Fruit fly (Drosophila melanogaster): ENCODE data around the gene modSP.

The modSP gene

DNA sequence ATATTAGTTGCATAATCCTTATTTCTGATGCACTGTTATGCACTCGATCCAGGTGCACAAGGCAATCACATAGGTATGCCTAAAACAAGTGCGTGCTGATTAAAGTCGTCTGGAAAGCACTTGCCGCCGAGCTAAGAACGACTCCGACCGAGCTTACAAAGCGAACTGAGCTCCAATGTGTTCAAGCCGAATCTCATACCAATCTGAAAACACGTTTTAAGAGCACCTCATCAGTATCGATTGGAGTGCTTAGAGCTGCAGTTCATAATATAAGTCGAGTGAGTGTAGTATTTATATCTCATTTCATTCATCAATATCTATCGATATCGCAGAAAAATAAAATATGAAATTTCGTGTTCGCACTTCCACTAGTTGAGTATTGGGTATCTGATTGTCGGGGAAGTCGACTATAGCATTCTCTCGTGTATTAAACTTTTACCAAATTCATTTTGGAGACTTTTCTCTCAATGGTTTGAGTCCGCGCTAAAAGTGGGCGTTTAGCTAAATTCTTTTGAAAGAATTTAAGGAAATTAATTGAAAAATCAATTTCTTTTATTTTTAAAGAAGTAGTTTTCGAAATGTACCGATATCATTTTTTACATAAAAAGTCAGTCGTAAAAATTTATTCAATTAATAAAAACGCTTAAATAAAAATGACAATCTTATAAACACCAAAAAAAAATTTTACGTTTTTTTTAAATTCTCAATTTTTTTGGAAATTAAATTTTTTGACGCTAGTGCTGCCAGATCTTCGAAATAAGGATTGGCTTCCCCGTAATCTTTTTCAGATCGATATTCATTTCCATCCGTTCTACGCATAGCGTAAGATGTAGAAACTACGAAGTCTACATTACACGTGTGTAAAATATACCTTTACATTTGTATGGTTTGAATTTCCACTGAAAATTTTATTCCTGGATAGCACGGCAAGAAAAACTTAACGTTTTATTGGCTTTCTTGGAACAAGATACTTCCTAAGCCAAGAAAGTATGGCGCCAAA is at the start of gene modSP:
TSS of gene modSP (minus strand) at position 169 of the 1,000 bp plus-strand sequence.
- no peak for TF ChIP-seq CG17801 (GFP tag; optimal IDR thresholded peaks at IDR 0.05; ENCODE audit: partially characterized antibody)

DNA sequence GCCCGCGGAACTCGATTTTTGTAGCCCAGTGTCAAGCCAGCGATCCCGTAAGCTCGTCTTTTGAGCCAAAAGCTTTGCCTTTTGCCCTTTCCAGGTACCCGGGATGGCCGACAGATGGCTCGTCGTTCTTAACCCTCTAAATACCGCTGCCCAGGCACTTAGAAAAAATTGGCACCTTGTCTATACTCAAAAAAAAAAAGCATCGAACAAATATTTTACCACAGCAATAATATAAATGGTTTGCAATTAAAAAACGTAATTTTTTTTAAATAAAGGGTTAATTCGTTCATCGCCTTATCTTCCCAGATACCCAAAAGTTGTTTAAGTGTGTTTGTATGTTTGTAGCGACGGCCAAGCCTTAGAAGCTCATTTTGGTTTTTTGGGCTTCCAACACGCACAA is 48.8 kb upstream of the modSP start:
- TF ChIP-seq CG17801 (GFP tag; optimal IDR thresholded peaks at IDR 0.05; ENCODE audit: partially characterized antibody) = no peak

DNA sequence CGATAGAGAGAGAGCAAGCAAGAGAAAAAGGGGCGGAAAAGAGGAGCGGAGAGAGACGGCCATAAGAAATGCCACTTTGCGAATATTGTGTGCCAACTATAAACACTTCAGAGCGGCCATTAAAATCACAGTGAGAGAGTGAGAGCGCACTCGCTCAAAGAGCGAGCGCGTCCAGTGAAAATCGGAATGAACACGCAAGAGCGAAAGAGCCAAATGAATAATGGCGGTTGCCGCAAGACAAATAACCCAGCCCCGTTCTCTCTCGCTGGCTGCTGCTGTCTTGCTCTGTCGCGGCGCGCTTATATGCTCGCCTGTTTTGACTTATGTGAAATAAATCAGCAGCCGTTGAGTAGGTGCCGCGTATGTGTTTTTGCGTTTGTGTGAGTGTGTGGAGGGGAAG is 47.3 kb upstream of the modSP start:
- TF ChIP-seq CG17801 (GFP tag; optimal IDR thresholded peaks at IDR 0.05; ENCODE audit: partially characterized antibody) = no peak

DNA sequence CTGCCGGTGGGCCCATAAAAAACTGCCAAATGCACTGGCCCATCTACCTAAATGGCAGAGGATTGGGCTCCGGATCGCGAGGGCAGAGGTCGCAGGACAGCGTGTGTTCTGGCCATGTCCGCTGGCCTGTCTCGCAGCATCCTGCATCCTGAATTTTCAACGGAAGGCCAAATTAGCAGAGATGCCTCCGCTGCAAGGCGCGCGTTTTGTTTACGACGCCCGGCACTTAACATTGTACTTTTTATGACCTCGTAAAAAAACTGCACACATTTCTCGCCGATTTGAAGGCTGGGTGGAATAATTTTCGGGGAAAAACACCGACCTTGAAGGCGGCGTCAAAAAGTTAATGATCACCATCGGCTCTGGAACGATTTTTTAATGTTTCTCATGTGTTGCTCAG is 45.5 kb upstream of the modSP start:
- TF ChIP-seq CG17801 (GFP tag; optimal IDR thresholded peaks at IDR 0.05; ENCODE audit: partially characterized antibody) = no peak

DNA sequence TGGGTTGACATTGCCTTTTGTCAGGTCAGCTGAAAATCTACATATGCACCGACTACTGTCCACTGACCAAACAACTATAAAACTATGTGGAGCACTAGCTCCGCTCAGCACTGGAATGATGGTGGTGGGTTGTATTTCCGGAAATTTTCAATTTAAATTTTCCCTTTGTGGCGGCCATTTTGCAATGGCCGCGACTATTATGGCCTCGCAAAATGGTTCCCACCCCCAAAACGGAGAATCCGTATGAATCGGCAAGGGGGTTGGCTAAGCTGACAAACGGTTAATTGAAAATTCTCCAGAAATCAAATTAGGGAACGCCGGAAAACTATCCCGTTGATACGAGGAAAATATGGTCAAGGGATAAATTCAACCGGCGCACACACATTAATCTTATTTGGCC is 27.4 kb upstream of the modSP start:
- no peak for TF ChIP-seq CG17801 (GFP tag; optimal IDR thresholded peaks at IDR 0.05; ENCODE audit: partially characterized antibody)

DNA sequence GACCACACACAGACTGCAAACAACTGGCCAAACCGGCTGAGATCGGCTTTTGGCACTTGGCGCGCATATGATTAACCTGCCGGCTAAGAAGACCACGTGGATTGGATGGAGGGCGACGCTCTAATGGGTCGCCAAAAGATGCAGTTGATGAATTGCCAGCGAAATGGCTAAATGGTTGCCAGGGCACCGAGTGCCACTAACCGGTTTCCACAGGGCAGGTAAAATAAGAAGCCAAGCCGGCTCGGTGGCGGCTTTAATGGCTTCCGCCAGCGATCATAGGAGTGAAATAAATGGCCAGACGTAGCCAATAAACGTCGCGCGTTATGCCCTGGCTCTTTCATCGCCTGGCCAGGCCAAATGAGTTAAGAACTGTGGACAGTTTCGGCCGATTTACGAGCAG is 22.5 kb upstream of the modSP start:
- no peak for TF ChIP-seq CG17801 (GFP tag; optimal IDR thresholded peaks at IDR 0.05; ENCODE audit: partially characterized antibody)

DNA sequence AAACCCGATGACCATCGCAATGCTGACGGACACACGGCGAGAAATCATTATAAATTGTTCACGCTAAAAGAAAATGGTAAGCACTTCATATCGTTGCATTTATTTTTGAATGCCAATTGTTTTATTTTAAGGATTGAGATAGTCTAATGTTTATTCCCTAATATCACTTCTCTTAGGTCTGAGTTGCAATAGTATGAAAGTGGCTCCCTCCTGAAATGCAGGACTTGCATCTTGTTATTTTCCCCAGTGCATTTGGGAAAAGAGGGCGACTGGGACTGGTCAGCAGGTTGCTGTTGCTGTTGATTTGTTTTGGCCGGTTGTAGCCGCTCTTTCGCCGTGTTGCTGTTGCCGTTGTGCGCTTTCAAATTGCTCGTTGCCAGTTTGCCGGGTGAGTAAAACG is 21.1 kb upstream of the modSP start:
- no peak for TF ChIP-seq CG17801 (GFP tag; optimal IDR thresholded peaks at IDR 0.05; ENCODE audit: partially characterized antibody)

DNA sequence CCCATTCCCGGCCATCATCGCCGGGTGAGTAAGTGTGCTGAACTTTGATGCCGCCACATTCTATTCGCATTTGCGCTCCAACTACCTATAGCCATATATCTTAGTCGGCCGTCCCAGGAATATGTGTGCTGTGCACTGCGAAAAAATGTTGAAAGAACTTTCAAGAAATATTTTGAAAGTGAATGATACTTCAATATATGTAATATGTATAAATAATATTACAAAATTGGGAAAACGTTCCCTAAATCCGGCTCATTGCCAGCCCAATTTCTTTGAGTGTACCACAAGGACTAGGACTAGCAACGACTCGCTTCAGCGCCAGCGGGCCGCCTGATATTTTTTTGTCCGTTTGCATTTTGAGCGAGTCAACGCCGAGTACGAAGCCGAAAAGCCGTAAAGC is 17.7 kb upstream of the modSP start:
- no peak for TF ChIP-seq CG17801 (GFP tag; optimal IDR thresholded peaks at IDR 0.05; ENCODE audit: partially characterized antibody)

DNA sequence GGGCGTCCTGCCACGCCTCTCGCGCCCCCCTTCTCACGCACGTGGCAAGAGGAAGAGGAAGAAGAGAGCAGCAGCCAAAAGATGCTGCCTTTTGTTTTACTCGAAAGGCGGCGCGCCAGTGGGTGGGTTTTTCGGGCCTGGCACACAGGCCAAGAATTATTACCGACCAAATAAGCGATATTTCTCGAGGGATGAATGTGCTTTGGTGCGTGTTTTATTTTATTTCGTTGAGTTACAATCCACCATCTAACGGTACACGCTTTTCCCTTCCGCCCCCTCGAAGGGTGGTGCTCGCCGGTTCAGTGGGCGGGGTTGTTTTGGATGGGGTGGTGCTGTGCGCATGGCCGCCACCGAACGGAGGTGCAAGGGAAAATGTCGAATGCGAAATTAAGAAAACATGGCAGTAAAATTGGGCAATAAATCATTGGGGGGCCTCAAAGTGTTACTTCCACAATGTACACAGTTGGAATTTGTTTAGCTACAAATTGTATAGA is 16.8 kb upstream of the modSP start:
- TF ChIP-seq CG17801 (GFP tag; optimal IDR thresholded peaks at IDR 0.05; ENCODE audit: partially characterized antibody) = no peak

DNA sequence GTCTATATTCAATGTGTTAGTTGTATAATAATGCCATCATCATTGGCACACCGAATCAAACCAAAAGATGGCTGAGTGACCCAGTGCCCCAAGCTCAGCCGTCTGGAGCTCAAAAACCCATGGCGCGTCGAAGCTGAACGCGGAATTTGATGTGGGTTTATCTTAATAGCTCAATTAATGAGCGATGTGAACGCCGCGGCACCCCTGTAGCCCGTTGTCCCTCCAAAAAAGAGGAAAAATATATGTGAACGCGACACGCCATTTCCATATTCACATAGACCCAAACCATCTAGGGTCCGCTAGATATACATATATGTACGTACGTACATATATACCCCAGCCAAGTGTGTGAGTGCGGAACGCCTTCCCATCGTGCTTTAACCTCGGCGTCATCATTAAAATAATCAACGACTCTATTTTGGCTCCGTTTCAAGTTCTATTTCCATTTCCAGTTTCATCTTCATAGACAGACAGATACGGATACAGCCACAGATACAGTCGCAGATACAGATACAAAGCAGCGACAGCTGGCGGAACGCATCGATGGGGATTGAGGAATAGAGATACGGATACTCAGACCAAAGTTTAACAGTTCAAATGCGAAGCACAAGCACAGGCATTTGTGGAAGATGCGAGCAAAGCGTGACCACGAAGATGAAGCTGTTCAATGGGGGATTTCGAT is 8.8 kb upstream of the modSP start:
- TF ChIP-seq CG17801 (GFP tag; optimal IDR thresholded peaks at IDR 0.05; ENCODE audit: partially characterized antibody) = no peak

DNA sequence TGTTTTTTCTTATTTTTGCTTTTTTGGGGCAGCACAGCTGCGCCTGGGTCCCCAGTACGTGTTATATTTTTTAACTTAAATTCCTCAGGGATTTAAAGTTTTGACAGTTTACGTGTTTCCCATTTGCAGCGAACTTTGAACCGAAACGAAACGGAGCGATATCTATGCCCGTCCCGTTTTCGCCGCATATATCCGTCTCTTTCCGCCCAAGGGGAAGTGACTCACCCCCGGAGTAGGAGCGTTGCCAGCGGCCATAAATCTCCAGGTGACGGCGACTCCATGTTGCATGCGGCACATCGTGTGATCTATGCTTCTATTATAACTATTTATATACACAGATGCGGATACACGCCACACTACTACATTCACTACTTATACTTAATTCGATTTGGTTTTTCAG is 6.2 kb upstream of the modSP start:
- TF ChIP-seq CG17801 (GFP tag; optimal IDR thresholded peaks at IDR 0.05; ENCODE audit: partially characterized antibody) = no peak

DNA sequence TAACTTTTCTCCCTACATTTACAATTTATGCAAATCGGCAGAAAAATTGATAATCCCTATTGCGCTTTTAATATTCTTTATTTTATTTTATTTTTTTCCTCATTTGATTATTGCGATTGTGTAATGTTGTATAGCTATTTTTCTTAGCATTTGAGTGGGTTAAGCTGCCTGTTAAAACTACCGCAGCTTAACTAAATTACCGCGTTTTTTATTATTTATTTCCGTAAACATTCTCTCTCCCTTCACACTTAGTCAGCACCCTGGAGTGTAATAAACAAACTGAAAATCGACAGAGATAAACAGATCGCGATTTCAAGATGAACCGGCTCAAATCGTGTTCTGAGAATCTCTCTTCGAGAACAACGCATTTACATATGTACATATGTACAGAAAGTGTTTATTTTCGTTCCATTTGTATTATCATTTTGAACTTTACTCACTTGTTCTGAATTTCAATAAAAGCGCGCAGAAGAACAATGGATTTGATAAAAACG is 415 bp downstream of the modSP start:
- TF ChIP-seq CG17801 (GFP tag; optimal IDR thresholded peaks at IDR 0.05; ENCODE audit: partially characterized antibody) = no peak

DNA sequence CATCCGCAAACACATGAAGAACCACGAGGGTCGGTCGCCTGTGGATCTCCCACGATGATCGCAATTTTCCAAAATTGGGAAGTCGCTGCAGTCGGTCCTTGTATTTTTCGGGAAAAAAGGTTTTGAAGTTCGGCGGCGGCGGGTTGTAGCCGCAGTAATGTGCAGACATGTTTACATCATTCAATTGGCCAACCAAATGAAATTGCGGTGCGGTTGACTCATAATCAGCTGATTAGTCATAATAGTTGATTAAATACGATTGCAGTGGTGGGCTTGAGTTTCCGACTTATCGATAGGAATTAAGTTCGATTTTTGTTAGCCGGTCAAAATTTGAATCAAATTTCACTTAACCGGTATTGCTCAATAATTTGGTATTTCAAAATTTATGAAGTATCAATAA is 3.4 kb downstream of the modSP start, which contains the start of gene CG14907:
TSS of gene CG14907 (minus strand) at position 229 of the 400 bp plus-strand sequence.
- TF ChIP-seq CG17801 (GFP tag; optimal IDR thresholded peaks at IDR 0.05; ENCODE audit: partially characterized antibody) = peak; percentile 37

DNA sequence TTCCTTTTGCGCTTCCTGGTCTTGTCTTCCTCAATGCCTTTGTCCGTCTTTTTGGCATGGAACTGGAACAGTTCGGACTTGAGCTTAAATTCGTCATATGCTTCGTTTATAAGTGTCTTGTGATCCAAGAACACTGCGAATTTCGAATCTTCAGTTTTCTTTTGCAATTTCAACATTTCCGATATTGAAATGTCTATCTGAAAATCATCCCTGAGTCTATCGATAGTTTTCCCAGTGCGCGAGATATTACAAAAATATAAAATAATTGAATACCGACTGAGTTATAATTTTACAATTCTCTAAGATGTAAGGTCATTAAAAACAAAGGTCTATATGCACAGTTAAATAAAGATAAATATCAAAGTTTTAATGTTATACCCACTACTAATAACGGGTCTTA is 4.5 kb downstream of the modSP start, which contains the start of gene Mettl4:
TSS of gene Mettl4 (minus strand) at position 208 of the 400 bp plus-strand sequence.
- TF ChIP-seq CG17801 (GFP tag; optimal IDR thresholded peaks at IDR 0.05; ENCODE audit: partially characterized antibody) = no peak

DNA sequence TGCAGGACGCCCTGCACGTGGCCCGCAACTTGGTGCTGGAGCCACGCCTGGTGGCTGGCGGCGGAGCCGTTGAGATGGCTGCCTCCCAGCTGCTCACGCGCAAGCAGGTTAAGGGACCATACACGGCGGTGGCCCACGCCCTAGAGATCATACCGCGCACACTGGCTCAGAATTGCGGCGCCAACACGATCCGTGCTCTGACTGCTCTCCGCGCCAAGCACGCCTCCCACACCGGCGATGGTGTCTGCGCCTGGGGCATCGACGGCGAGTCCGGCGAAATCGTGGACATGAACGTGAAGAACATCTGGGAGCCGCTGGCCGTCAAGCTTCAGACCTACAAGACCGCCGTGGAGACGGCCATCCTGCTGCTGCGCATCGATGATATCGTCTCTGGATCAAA is 6.2 kb downstream of the modSP start:
- no peak for TF ChIP-seq CG17801 (GFP tag; optimal IDR thresholded peaks at IDR 0.05; ENCODE audit: partially characterized antibody)

DNA sequence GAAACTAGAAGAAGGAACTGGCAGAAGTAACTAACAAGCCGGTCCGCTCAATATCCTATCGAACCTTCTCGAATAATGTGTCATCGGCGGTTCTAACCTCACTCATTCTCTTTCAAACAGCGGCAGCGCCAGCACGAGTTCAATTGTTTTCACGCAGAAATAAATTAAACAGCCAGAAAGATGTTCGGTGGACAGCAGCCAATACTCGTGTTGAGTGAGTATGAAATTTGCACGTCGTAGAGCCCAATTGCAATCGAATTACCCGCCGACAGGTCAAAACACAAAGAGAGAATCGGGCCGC is 7.8 kb downstream of the modSP start:
- TF ChIP-seq CG17801 (GFP tag; optimal IDR thresholded peaks at IDR 0.05; ENCODE audit: partially characterized antibody) = peak; percentile 16

All from ovary, adult (tissue).